Worm (Caenorhabditis elegans): ENCODE data around the gene lips-15.

The lips-15 gene

DNA sequence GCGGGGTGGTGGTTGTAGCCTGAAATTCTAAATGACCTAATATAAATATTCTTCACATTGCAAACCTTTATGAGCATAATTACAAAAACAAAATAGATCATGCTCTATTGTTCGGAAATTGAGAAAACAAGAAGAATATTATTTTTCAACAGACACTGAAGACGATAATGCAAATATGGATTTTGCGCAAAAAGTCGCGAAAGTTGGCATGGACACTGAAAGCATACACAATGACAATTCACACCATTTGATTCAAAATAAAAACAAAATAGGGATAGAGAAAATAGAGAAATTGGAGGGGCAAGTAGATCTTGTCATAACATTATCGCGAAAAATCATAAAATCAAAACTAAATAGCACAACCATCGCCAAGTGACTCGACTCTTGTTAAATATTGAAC lies 31.4 kb upstream of the lips-15 start, which contains the start of gene Y38E10A.35:
Y38E10A.35 (minus strand) TSS at position 101 of the 400 bp plus-strand sequence.
- no peak for TF ChIP-seq mls-2 (tag; optimal IDR thresholded peaks at IDR 0.05)
- TF ChIP-seq unc-39 (tag; optimal IDR thresholded peaks at IDR 0.05) = no peak
- no peak for TF ChIP-seq sptf-1 (tag; optimal IDR thresholded peaks at IDR 0.05)
- no peak for TF ChIP-seq lsy-2 (tag; optimal IDR thresholded peaks at IDR 0.05)
- TF ChIP-seq lin-13 (tag; optimal IDR thresholded peaks at IDR 0.05) = no peak
- no peak for TF ChIP-seq tbx-8 (GFP tag; optimal IDR thresholded peaks at IDR 0.05)
- no peak for TF ChIP-seq ceh-43 (GFP tag; optimal IDR thresholded peaks at IDR 0.05)
- no peak for TF ChIP-seq nhr-237 (tag; optimal IDR thresholded peaks at IDR 0.05)
- TF ChIP-seq ham-2 (GFP tag; optimal IDR thresholded peaks at IDR 0.05) = no peak
- TF ChIP-seq elt-3 (tag; optimal IDR thresholded peaks at IDR 0.05) = no peak
- TF ChIP-seq cnd-1 (tag; optimal IDR thresholded peaks at IDR 0.05) = no peak
- no peak for TF ChIP-seq ceh-83 (GFP tag; optimal IDR thresholded peaks at IDR 0.05)
- TF ChIP-seq nhr-2 (tag; optimal IDR thresholded peaks at IDR 0.05) = no peak
- TF ChIP-seq ces-1 (GFP tag; optimal IDR thresholded peaks at IDR 0.05) = no peak
- no peak for TF ChIP-seq sem-2 (GFP tag; optimal IDR thresholded peaks at IDR 0.05)
- TF ChIP-seq lin-32 (GFP tag; optimal IDR thresholded peaks at IDR 0.05) = no peak
- no peak for TF ChIP-seq hlh-1 (tag; optimal IDR thresholded peaks at IDR 0.05)
- no peak for TF ChIP-seq unc-120 (tag; optimal IDR thresholded peaks at IDR 0.05; ENCODE audit: poor library complexity, severe bottlenecking)

- no peak for TF ChIP-seq nhr-2 (tag; optimal IDR thresholded peaks at IDR 0.05)
- TF ChIP-seq ceh-43 (GFP tag; optimal IDR thresholded peaks at IDR 0.05) = no peak
- no peak for TF ChIP-seq nhr-76 (tag; optimal IDR thresholded peaks at IDR 0.05)
- TF ChIP-seq mls-2 (tag; optimal IDR thresholded peaks at IDR 0.05) = no peak
- no peak for TF ChIP-seq sem-2 (GFP tag; optimal IDR thresholded peaks at IDR 0.05)
- TF ChIP-seq nhr-237 (tag; optimal IDR thresholded peaks at IDR 0.05) = no peak
- no peak for TF ChIP-seq pha-4 (tag; optimal IDR thresholded peaks at IDR 0.05)
- TF ChIP-seq ceh-83 (GFP tag; optimal IDR thresholded peaks at IDR 0.05) = no peak
- no peak for TF ChIP-seq unc-39 (tag; optimal IDR thresholded peaks at IDR 0.05)
- TF ChIP-seq ztf-11 (tag; optimal IDR thresholded peaks at IDR 0.05) = no peak
- no peak for TF ChIP-seq ces-1 (GFP tag; optimal IDR thresholded peaks at IDR 0.05)
- TF ChIP-seq lsy-2 (tag; optimal IDR thresholded peaks at IDR 0.05) = no peak
- TF ChIP-seq bed-3 (GFP tag; optimal IDR thresholded peaks at IDR 0.05) = no peak
- TF ChIP-seq cnd-1 (tag; optimal IDR thresholded peaks at IDR 0.05) = no peak
- TF ChIP-seq lin-13 (tag; optimal IDR thresholded peaks at IDR 0.05) = no peak
- TF ChIP-seq snpc-4 (tag; optimal IDR thresholded peaks at IDR 0.05) = no peak
- TF ChIP-seq ham-2 (GFP tag; optimal IDR thresholded peaks at IDR 0.05) = no peak
- TF ChIP-seq ceh-39 (tag; optimal IDR thresholded peaks at IDR 0.05) = no peak
- no peak for TF ChIP-seq nhr-28 (tag; optimal IDR thresholded peaks at IDR 0.05)
- no peak for TF ChIP-seq elt-3 (tag; optimal IDR thresholded peaks at IDR 0.05)
Measured at ce11 chrII:12573541-12573940, 30.6 kb upstream of the lips-15 start, which contains the start of gene Y38E10A.2. Gene Y38E10A.2, minus strand, starts transcription at chrII:12573641.

DNA sequence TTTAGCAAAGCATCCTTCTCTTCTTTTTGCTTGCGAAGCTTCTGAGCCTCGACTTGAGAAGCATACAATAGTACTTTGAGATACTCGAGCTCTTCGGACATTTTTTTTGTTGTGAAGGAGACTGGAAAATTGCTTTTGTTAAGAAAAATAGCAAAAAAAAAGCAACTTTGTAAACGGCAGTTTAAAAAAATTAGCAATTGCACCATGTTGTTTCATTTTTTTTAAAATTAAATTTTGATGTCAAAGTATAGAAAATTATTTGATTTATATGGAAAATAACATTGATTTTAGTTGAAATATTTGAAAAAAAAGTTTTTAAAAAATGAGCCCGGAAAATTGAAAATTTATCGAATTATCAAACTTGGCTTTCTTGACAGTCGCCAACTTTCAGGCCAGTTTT lies 29.5 kb upstream of the lips-15 start, which contains the start of gene Y38E10A.3:
Y38E10A.3 (minus strand) TSS at position 101 of the 400 bp plus-strand sequence.
- TF ChIP-seq ceh-83 (GFP tag; optimal IDR thresholded peaks at IDR 0.05) = no peak
- no peak for TF ChIP-seq unc-62 (GFP tag; optimal IDR thresholded peaks at IDR 0.05)
- no peak for TF ChIP-seq hlh-1 (tag; optimal IDR thresholded peaks at IDR 0.05)
- TF ChIP-seq bed-3 (GFP tag; optimal IDR thresholded peaks at IDR 0.05) = no peak
- TF ChIP-seq mep-1 (tag; optimal IDR thresholded peaks at IDR 0.05) = no peak
- no peak for TF ChIP-seq nhr-28 (tag; optimal IDR thresholded peaks at IDR 0.05)
- no peak for TF ChIP-seq pha-4 (tag; optimal IDR thresholded peaks at IDR 0.05)
- no peak for TF ChIP-seq flh-1 (GFP tag; optimal IDR thresholded peaks at IDR 0.05)
- TF ChIP-seq snpc-4 (tag; optimal IDR thresholded peaks at IDR 0.05) = no peak
- no peak for TF ChIP-seq zip-8 (tag; optimal IDR thresholded peaks at IDR 0.05)
- no peak for TF ChIP-seq ztf-11 (tag; optimal IDR thresholded peaks at IDR 0.05)
- TF ChIP-seq nhr-2 (tag; optimal IDR thresholded peaks at IDR 0.05) = no peak
- TF ChIP-seq elt-1 (tag; optimal IDR thresholded peaks at IDR 0.05; ENCODE audit: borderline replicate concordance, insufficient read depth) = no peak

ce11 chrII:12577754-12578153 lies 26.4 kb upstream of the lips-15 start, which contains the start of gene clec-8:
Gene clec-8, minus strand, starts transcription at chrII:12578061.
- TF ChIP-seq pha-4 (tag; optimal IDR thresholded peaks at IDR 0.05) (no peak), lin-13 (tag; optimal IDR thresholded peaks at IDR 0.05) (no peak), mab-5 (tag; optimal IDR thresholded peaks at IDR 0.05) (no peak)

ce11 chrII:12580952-12581351 lies 23.2 kb upstream of the lips-15 start, which contains the start of gene clec-4:
Gene clec-4, minus strand, starts transcription at chrII:12581113.
- TF ChIP-seq unc-62 (GFP tag; optimal IDR thresholded peaks at IDR 0.05) (no peak), ham-2 (GFP tag; optimal IDR thresholded peaks at IDR 0.05) (no peak), M03D4.4 (tag; optimal IDR thresholded peaks at IDR 0.05) (no peak), mab-5 (tag; optimal IDR thresholded peaks at IDR 0.05) (no peak), drap-1 (GFP tag; optimal IDR thresholded peaks at IDR 0.05) (no peak), elt-3 (tag; optimal IDR thresholded peaks at IDR 0.05) (no peak), ceh-43 (GFP tag; optimal IDR thresholded peaks at IDR 0.05) (no peak), nhr-76 (tag; optimal IDR thresholded peaks at IDR 0.05) (no peak), mls-2 (tag; optimal IDR thresholded peaks at IDR 0.05) (no peak), bed-3 (GFP tag; optimal IDR thresholded peaks at IDR 0.05) (no peak), lsy-2 (tag; optimal IDR thresholded peaks at IDR 0.05) (no peak), mep-1 (tag; optimal IDR thresholded peaks at IDR 0.05) (no peak), cnd-1 (tag; optimal IDR thresholded peaks at IDR 0.05) (no peak), sem-2 (GFP tag; optimal IDR thresholded peaks at IDR 0.05) (no peak)
